Worm (Caenorhabditis elegans) whole organism, early embryonic: ENCODE results near the gene ZK637.15.

ENCODE experiments used
- B0310.2 ChIP-seq: sonication (generic microtip); optimal IDR thresholded peaks from 2 replicates; lab custom pipeline; 2016; ENCODE audit warnings: mild to moderate bottlenecking, missing genetic modification characterization, missing compliant biosample characterization
- F13C5.2 ChIP-seq: sonication (generic microtip); optimal IDR thresholded peaks from 2 replicates; lab custom pipeline; 2017; ENCODE audit warnings: mild to moderate bottlenecking, missing genetic modification characterization, inconsistent platforms, missing compliant biosample characterization
- aly-1 ChIP-seq: sonication (generic microtip); optimal IDR thresholded peaks from 2 replicates; lab custom pipeline; 2016; ENCODE audit warnings: missing genetic modification characterization, missing compliant biosample characterization
- ets-7 ChIP-seq: sonication (generic microtip); optimal IDR thresholded peaks from 2 replicates; lab custom pipeline; 2016; ENCODE audit warnings: missing genotype, missing genetic modification characterization, missing compliant biosample characterization
- flt-1 ChIP-seq: fragments of 200-800 bp; sonication (Bioruptor generic); IDR thresholded peaks from 2 replicates; pipeline ENCODE4 v1.3.6; 2022; ENCODE audit warnings: missing genetic modification characterization, missing compliant biosample characterization
- hmbx-1 ChIP-seq: sonication (generic microtip); optimal IDR thresholded peaks from 2 replicates; lab custom pipeline; 2016; ENCODE audit warnings: mild to moderate bottlenecking, missing genetic modification characterization, missing compliant biosample characterization
- hmg-4 ChIP-seq: fragments of 200-800 bp; sonication (Bioruptor generic); optimal IDR thresholded peaks from 2 replicates; lab custom pipeline; 2018; ENCODE audit warnings: mild to moderate bottlenecking, missing genetic modification characterization, missing compliant biosample characterization
- hnd-1 ChIP-seq: sonication (generic microtip); optimal IDR thresholded peaks from 2 replicates; lab custom pipeline; 2016; ENCODE audit warnings: missing genetic modification characterization, missing compliant biosample characterization
- pes-1 ChIP-seq: fragments of 200-800 bp; sonication (Bioruptor generic); IDR thresholded peaks from 2 replicates; pipeline ENCODE4 v1.3.6; 2022; ENCODE audit warnings: missing genetic modification reagents, missing genetic modification characterization, missing compliant biosample characterization
- scrt-1 ChIP-seq: fragments of 200-800 bp; sonication (Bioruptor generic); IDR thresholded peaks from 2 replicates; pipeline ENCODE4 v1.3.6; 2022; ENCODE audit warnings: missing genetic modification characterization, missing compliant biosample characterization
- sea-1 ChIP-seq: fragments of 200-800 bp; sonication (Bioruptor generic); conservative IDR thresholded peaks from 2 replicates; pipeline ENCODE4 v1.3.6; 2022; ENCODE audit warnings: missing genetic modification characterization, missing compliant biosample characterization
- tbx-37 ChIP-seq: fragments of 200-800 bp; sonication (Bioruptor generic); conservative IDR thresholded peaks from 2 replicates; pipeline ENCODE4 v1.3.6; 2022; ENCODE audit warnings: missing genetic modification reagents, missing genetic modification characterization, missing compliant biosample characterization

ZK637.15 gene

DNA sequence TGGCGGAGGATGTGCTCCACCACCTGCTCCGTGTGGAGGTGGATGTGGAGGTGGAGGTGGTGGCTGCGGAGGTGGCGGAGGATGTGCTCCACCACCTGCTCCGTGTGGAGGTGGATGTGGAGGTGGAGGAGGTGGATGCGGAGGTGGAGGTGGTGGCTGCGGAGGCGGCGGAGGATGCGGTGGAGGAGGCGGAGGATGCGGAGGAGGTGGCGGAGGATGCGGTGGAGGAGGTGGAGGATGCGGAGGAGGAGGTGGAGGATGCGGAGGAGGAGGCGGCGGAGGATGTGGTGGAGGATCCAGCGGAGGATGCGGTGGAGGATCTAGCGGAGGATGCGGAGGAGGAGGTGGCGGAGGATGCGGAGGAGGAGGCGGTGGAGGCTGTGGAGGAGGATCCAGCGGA lies 42.6 kb downstream of the ZK637.15 start:
- no peak for TF ChIP-seq sea-1 (GFP tag; lab: Robert Waterston, UW)
- TF ChIP-seq B0310.2 (tag; lab: Kevin White, UChicago): no peak

DNA sequence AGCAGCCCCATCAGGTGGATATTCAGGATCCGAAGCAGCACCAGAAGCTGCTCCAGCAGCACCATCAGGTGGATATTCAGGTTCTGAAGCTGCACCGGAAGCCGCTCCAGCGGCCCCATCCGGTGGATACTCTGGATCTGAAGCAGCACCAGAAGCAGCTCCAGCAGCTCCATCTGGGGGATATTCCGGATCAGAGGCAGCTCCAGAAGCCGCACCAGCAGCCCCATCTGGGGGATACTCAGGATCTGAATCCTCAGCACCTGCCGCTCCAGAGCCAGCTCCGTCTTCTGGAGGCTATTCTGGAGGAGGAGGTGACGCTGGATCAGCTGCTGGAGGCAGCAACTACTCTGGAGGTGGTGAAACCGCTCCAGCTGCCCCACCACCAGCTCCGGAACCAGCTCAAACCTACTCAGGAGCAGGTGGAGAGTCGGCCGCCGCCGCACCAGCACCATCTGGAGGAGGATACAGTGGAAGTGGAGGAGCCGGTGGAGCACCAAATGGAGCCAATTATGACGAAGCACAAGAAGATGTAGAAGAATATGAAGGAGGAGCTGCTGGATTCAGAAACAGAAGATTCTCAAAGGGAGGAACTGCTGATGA lies 44.9 kb downstream of the ZK637.15 start:
- no peak for TF ChIP-seq scrt-1 (GFP tag; lab: Robert Waterston, UW)
- no peak for TF ChIP-seq pes-1 (GFP tag; lab: Robert Waterston, UW)
- TF ChIP-seq flt-1 (GFP tag; lab: Robert Waterston, UW): no peak
- TF ChIP-seq hmbx-1: no peak
- no peak for TF ChIP-seq hmg-4 (GFP tag; lab: Kevin White, UChicago)
- TF ChIP-seq aly-1: peak; percentile 16

DNA sequence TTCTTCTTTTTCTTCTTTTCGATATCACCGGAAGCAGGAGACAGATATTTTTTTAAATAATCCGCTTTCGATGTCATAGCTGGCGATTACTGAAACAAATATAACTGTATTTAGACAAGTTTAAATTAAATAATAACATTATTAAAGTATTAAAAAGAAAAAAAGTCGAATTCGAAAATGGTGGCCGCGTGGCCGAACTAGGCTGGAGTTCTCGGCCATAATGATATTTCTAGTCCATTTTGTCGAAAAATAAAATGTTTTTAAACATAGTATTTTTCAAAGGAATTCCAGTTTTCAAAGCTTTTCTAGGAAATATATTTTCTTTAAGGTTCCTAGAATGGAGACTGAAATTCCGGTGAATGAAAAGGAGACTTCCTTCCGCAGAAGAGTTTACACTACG lies 47.8 kb downstream of the ZK637.15 start, which contains the start of the genes bud-13 and rpap-2:
Gene bud-13 (minus strand): TSS at position 89 of the 400 bp plus-strand sequence.
Gene rpap-2 (plus strand): TSS at position 329 of the 400 bp plus-strand sequence.
- peak; percentile 53; the same call in 1 of the 2 replicates for TF ChIP-seq tbx-37 (GFP tag; lab: Robert Waterston, UW)
- no peak for TF ChIP-seq flt-1 (GFP tag; lab: Robert Waterston, UW)
- TF ChIP-seq hnd-1: no peak
- no peak for TF ChIP-seq F13C5.2 (tag; lab: Kevin White, UChicago)
- TF ChIP-seq ets-7 (tag; lab: Kevin White, UChicago): no peak
- no peak for TF ChIP-seq B0310.2 (tag; lab: Kevin White, UChicago)
- no peak for TF ChIP-seq sea-1 (GFP tag; lab: Robert Waterston, UW)
